Worm (Caenorhabditis elegans) whole organism, L1 larva: ENCODE measurements around the gene apb-1.

Experiments used
- dpl-1 ChIP-seq, 3 experiments: fragments of 150-350 bp in 2 of 3; sonication (generic microtip) in 1 of 3; optimal IDR thresholded peaks; 2 replicates each; lab custom pipeline; 2014 to 2017; ENCODE audit warnings: missing biosample characterization in 3 of 3, missing genetic modification characterization in 3 of 3, missing genetic modification reagents in 3 of 3
- grh-1 ChIP-seq: fragments of 200-800 bp; sonication (Bioruptor generic); IDR thresholded peaks from 2 replicates; pipeline ENCODE4 v1.3.6; 2022; ENCODE audit warnings: missing genetic modification reagents, missing genetic modification characterization, missing compliant biosample characterization
- jun-1 ChIP-seq: fragments of 150-350 bp; optimal IDR thresholded peaks from 2 replicates; lab custom pipeline; 2014; ENCODE audit warnings: missing biosample characterization, missing genetic modification reagents, missing genetic modification characterization
- lin-15B ChIP-seq: fragments of 150-350 bp; sonication (generic microtip); optimal IDR thresholded peaks from 3 replicates; lab custom pipeline; 2014; ENCODE audit warnings: missing biosample characterization, missing genetic modification characterization
- lin-35 ChIP-seq, 2 experiments: fragments of 150-350 bp; optimal IDR thresholded peaks; 2 replicates each; lab custom pipeline; 2014; ENCODE audit warnings: missing biosample characterization in 2 of 2, missing genetic modification characterization in 2 of 2, missing genetic modification reagents in 2 of 2
- pax-3 ChIP-seq: fragments of 200-800 bp; sonication (Bioruptor generic); optimal IDR thresholded peaks from 2 replicates; lab custom pipeline; 2018; ENCODE audit warnings: mild to moderate bottlenecking, missing genetic modification characterization, moderate library complexity, missing compliant biosample characterization
- pqm-1 ChIP-seq: sonication (generic microtip); optimal IDR thresholded peaks from 3 replicates; lab custom pipeline; 2017; ENCODE audit warnings: missing biosample characterization, missing genetic modification characterization
- skn-1 ChIP-seq: fragments of 150-350 bp; optimal IDR thresholded peaks from 2 replicates; lab custom pipeline; 2014; ENCODE audit warnings: missing biosample characterization, missing genetic modification characterization

- TF ChIP-seq dpl-1 (GFP tag; optimal IDR thresholded peaks at IDR 0.05; lab: Kevin White, UChicago) (peak in 2 of 3 experiments; percentile 57 to 66), pqm-1 (tag; lab: Kevin White, UChicago) (no peak), lin-15B (tag; lab: Kevin White, UChicago) (peak; percentile 28), lin-35 (GFP tag; optimal IDR thresholded peaks at IDR 0.05; lab: Kevin White, UChicago) (peak; percentile 25 to 74), jun-1 (tag; lab: Kevin White, UChicago) (no peak), skn-1 (tag; lab: Kevin White, UChicago) (no peak), grh-1 (GFP tag; lab: Robert Waterston, UW) (no peak), pax-3 (tag; lab: Kevin White, UChicago) (no peak)
These were observed 20.2 kb downstream of the apb-1 start for ce11 chrIII:2576360-2577259.
